Fruit fly (Drosophila melanogaster) whole organism, embryonic: ENCODE data around the gene Dh31.

Experiments used
- Aef1 ChIP-seq: fragments of 200-800 bp; sonication (Bioruptor generic); IDR thresholded peaks from 3 replicates; pipeline ENCODE4 v1.3.6; 2022; ENCODE audit warnings: missing biosample characterization, missing genetic modification characterization
- Asciz ChIP-seq: fragments of 200-800 bp; sonication (Bioruptor generic); optimal IDR thresholded peaks from 2 replicates; lab custom pipeline; 2017; ENCODE audit warnings: missing biosample characterization, mild to moderate bottlenecking, missing genetic modification characterization, missing genetic modification reagents
- Bdp1 ChIP-seq: fragments of 200-800 bp; sonication (Bioruptor generic); optimal IDR thresholded peaks from 3 replicates; lab custom pipeline; 2016; ENCODE audit warnings: missing biosample characterization, missing genetic modification characterization
- CG10147 ChIP-seq: fragments of 200-800 bp; sonication (Bioruptor generic); optimal IDR thresholded peaks from 2 replicates; lab custom pipeline; 2019; ENCODE audit warnings: missing biosample characterization, mild to moderate bottlenecking, missing genetic modification characterization, moderate library complexity
- CG11456 ChIP-seq: fragments of 200-800 bp; sonication (Bioruptor generic); IDR thresholded peaks from 3 replicates; pipeline ENCODE4 v1.3.6; 2022; ENCODE audit warnings: missing biosample characterization, missing genetic modification characterization
- CG12236 ChIP-seq: fragments of 200-800 bp; sonication (Bioruptor generic); optimal IDR thresholded peaks from 2 replicates; lab custom pipeline; 2016; ENCODE audit warnings: missing biosample characterization, missing genetic modification characterization
- CG13296 ChIP-seq: fragments of 200-800 bp; sonication (Bioruptor generic); optimal IDR thresholded peaks from 3 replicates; lab custom pipeline; 2018; ENCODE audit warnings: missing biosample characterization, mild to moderate bottlenecking, missing genetic modification characterization
- CG14965 ChIP-seq: fragments of 200-800 bp; sonication (Bioruptor generic); optimal IDR thresholded peaks from 2 replicates; lab custom pipeline; 2016; ENCODE audit warnings: missing biosample characterization, missing genetic modification characterization, borderline replicate concordance
- CG15479 ChIP-seq: fragments of 200-800 bp; sonication (Bioruptor generic); optimal IDR thresholded peaks from 3 replicates; lab custom pipeline; 2019; ENCODE audit warnings: missing biosample characterization, mild to moderate bottlenecking, missing genetic modification characterization, moderate library complexity
- CG15601 ChIP-seq: fragments of 200-800 bp; sonication (Bioruptor generic); optimal IDR thresholded peaks from 3 replicates; lab custom pipeline; 2019; ENCODE audit warnings: missing biosample characterization, mild to moderate bottlenecking, missing genetic modification characterization, moderate library complexity
- CG16863 ChIP-seq: fragments of 200-800 bp; sonication (Bioruptor generic); optimal IDR thresholded peaks from 3 replicates; lab custom pipeline; 2016; ENCODE audit warnings: missing biosample characterization, missing genetic modification characterization
- CG17186 ChIP-seq: fragments of 200-800 bp; sonication (Bioruptor generic); optimal IDR thresholded peaks from 3 replicates; lab custom pipeline; 2017; ENCODE audit warnings: missing biosample characterization, missing genetic modification reagents, missing genetic modification characterization
- CG18599 ChIP-seq: fragments of 200-800 bp; sonication (Bioruptor generic); optimal IDR thresholded peaks from 3 replicates; lab custom pipeline; 2017; ENCODE audit warnings: missing biosample characterization, missing genetic modification characterization, mild to moderate bottlenecking, moderate library complexity, missing genetic modification reagents
- CG2875 ChIP-seq: fragments of 200-800 bp; sonication (Bioruptor generic); optimal IDR thresholded peaks from 2 replicates; lab custom pipeline; 2017; ENCODE audit warnings: missing biosample characterization, mild to moderate bottlenecking, missing genetic modification characterization, missing genetic modification reagents
- CG3838 ChIP-seq: fragments of 200-800 bp; sonication (Bioruptor generic); optimal IDR thresholded peaks from 3 replicates; lab custom pipeline; 2016; ENCODE audit warnings: missing biosample characterization, missing genetic modification characterization
- CG3847 ChIP-seq: fragments of 200-800 bp; sonication (Bioruptor generic); IDR thresholded peaks from 2 replicates; pipeline ENCODE4 v1.3.6; 2022; ENCODE audit warnings: missing biosample characterization, missing genetic modification characterization
- CG5180 ChIP-seq: fragments of 200-800 bp; sonication (Bioruptor generic); optimal IDR thresholded peaks from 3 replicates; lab custom pipeline; 2017; ENCODE audit warnings: missing biosample characterization, missing genetic modification characterization, mild to moderate bottlenecking, moderate library complexity, missing genetic modification reagents
- CG6689 ChIP-seq: fragments of 200-800 bp; sonication (Bioruptor generic); IDR thresholded peaks from 2 replicates; pipeline ENCODE4 v1.3.6; 2022; ENCODE audit warnings: missing biosample characterization, missing genetic modification characterization
- CG6765 ChIP-seq: fragments of 200-800 bp; sonication (Bioruptor generic); optimal IDR thresholded peaks from 3 replicates; lab custom pipeline; 2017; ENCODE audit warnings: missing biosample characterization, mild to moderate bottlenecking, missing genetic modification characterization
- CG7987 ChIP-seq: fragments of 200-800 bp; sonication (Bioruptor generic); optimal IDR thresholded peaks from 2 replicates; lab custom pipeline; 2018; ENCODE audit warnings: missing biosample characterization, mild to moderate bottlenecking, missing genetic modification characterization, moderate library complexity
- CG9817 ChIP-seq: fragments of 200-800 bp; sonication (Bioruptor generic); optimal IDR thresholded peaks from 2 replicates; lab custom pipeline; 2018; ENCODE audit warnings: missing biosample characterization, mild to moderate bottlenecking, missing genetic modification characterization, moderate library complexity
- CTCF ChIP-seq: fragments of 200-800 bp; sonication (Bioruptor generic); optimal IDR thresholded peaks from 2 replicates; lab custom pipeline; 2017; ENCODE audit warnings: missing biosample characterization, mild to moderate bottlenecking, missing genetic modification characterization, moderate library complexity
- Dad ChIP-seq: fragments of 200-800 bp; sonication (Bioruptor generic); optimal IDR thresholded peaks from 3 replicates; lab custom pipeline; 2016; ENCODE audit warnings: missing biosample characterization, missing genetic modification characterization
- Dll ChIP-seq: fragments of 200-800 bp; sonication (Bioruptor generic); IDR thresholded peaks from 4 replicates; pipeline ENCODE4 v1.3.6; 2022; ENCODE audit warnings: missing biosample characterization, missing genetic modification characterization; ENCODE audit not compliant: partially characterized antibody
- GATAe ChIP-seq: fragments of 200-800 bp; sonication (Bioruptor generic); conservative IDR thresholded peaks from 2 replicates; pipeline ENCODE4 v1.3.6; 2022; ENCODE audit warnings: missing biosample characterization, missing genetic modification characterization
- Gsc ChIP-seq: fragments of 200-800 bp; sonication (Bioruptor generic); IDR thresholded peaks from 2 replicates; pipeline ENCODE4 v1.3.6; 2022; ENCODE audit warnings: missing biosample characterization, missing genetic modification characterization
- Hmx ChIP-seq: fragments of 200-800 bp; sonication (Bioruptor generic); optimal IDR thresholded peaks from 2 replicates; lab custom pipeline; 2016; ENCODE audit warnings: missing biosample characterization, missing genetic modification characterization
- Max ChIP-seq: fragments of 200-800 bp; sonication (Bioruptor generic); optimal IDR thresholded peaks from 2 replicates; lab custom pipeline; 2016; ENCODE audit warnings: missing biosample characterization, mild to moderate bottlenecking, missing genetic modification characterization
- NC2β ChIP-seq: fragments of 200-800 bp; sonication (Bioruptor generic); optimal IDR thresholded peaks from 2 replicates; lab custom pipeline; 2016; ENCODE audit warnings: missing biosample characterization, missing genetic modification characterization
- Nf-YB ChIP-seq: fragments of 200-800 bp; sonication (Bioruptor generic); optimal IDR thresholded peaks from 3 replicates; lab custom pipeline; 2019; ENCODE audit warnings: missing biosample characterization, mild to moderate bottlenecking, missing genetic modification characterization, moderate library complexity
- Stat92E ChIP-seq, 3 experiments: fragments of >200 bp in 2 of 3; fragments of 200-800 bp in 1 of 3; sonication (Bioruptor generic) in 1 of 3; optimal IDR thresholded peaks; 2 replicates each; lab custom pipeline; 2017 to 2019; ENCODE audit warnings: missing biosample characterization in 3 of 3, missing genetic modification characterization in 3 of 3, mild to moderate bottlenecking in 1 of 3, moderate library complexity in 1 of 3
- bbx ChIP-seq: fragments of 200-800 bp; sonication (Bioruptor generic); IDR thresholded peaks from 2 replicates; pipeline ENCODE4 v1.3.6; 2022; ENCODE audit warnings: missing biosample characterization, missing genetic modification characterization; ENCODE audit not compliant: partially characterized antibody
- bsh ChIP-seq, 2 experiments: fragments of 200-800 bp; sonication (Bioruptor generic); optimal IDR thresholded peaks; 2 replicates each; lab custom pipeline; 2017 to 2018; ENCODE audit warnings: mild to moderate bottlenecking in 2 of 2, missing biosample characterization in 2 of 2, missing genetic modification characterization in 2 of 2, moderate library complexity in 1 of 2
- chn ChIP-seq: fragments of 200-800 bp; sonication (Bioruptor generic); optimal IDR thresholded peaks from 2 replicates; lab custom pipeline; 2016; ENCODE audit warnings: missing biosample characterization, missing genetic modification characterization
- croc ChIP-seq: fragments of 200-800 bp; sonication (Bioruptor generic); conservative IDR thresholded peaks from 3 replicates; pipeline ENCODE4 v1.3.6; 2022; ENCODE audit warnings: missing biosample characterization, missing genetic modification characterization
- eve ChIP-seq, 2 experiments: fragments of >200 bp; optimal IDR thresholded peaks; 2 replicates each; lab custom pipeline; 2017; ENCODE audit warnings: missing biosample characterization in 2 of 2, missing genetic modification characterization in 2 of 2
- exex ChIP-seq: fragments of 200-800 bp; sonication (Bioruptor generic); optimal IDR thresholded peaks from 4 replicates; lab custom pipeline; 2018; ENCODE audit warnings: missing biosample characterization, mild to moderate bottlenecking, missing genetic modification characterization, moderate library complexity
- fu2 ChIP-seq: fragments of 200-800 bp; sonication (Bioruptor generic); optimal IDR thresholded peaks from 2 replicates; lab custom pipeline; 2016; ENCODE audit warnings: missing biosample characterization, missing genetic modification characterization
- hb ChIP-seq: fragments of 200-800 bp; sonication (Bioruptor generic); IDR thresholded peaks from 3 replicates; pipeline ENCODE4 v1.3.6; 2022; ENCODE audit warnings: missing biosample characterization, missing genetic modification characterization; ENCODE audit not compliant: partially characterized antibody
- inv ChIP-seq: fragments of 200-800 bp; sonication (Bioruptor generic); IDR thresholded peaks from 2 replicates; pipeline ENCODE4 v1.3.6; 2022; ENCODE audit warnings: missing biosample characterization, missing genetic modification characterization; ENCODE audit not compliant: partially characterized antibody
- knrl ChIP-seq: fragments of 200-800 bp; sonication (Bioruptor generic); IDR thresholded peaks from 3 replicates; pipeline ENCODE4 v1.3.6; 2022; ENCODE audit warnings: missing biosample characterization, missing genetic modification characterization; ENCODE audit not compliant: partially characterized antibody
- lmd ChIP-seq: fragments of 200-800 bp; sonication (Bioruptor generic); IDR thresholded peaks from 2 replicates; pipeline ENCODE4 v1.3.6; 2022; ENCODE audit warnings: missing biosample characterization, missing genetic modification characterization
- mld ChIP-seq: fragments of 200-800 bp; sonication (Bioruptor generic); IDR thresholded peaks from 3 replicates; pipeline ENCODE4 v1.3.6; 2022; ENCODE audit warnings: missing biosample characterization, missing genetic modification characterization; ENCODE audit not compliant: partially characterized antibody
- nerfin-2 ChIP-seq: fragments of 200-800 bp; sonication (Bioruptor generic); IDR thresholded peaks from 2 replicates; pipeline ENCODE4 v1.3.6; 2022; ENCODE audit warnings: missing biosample characterization, missing genetic modification characterization; ENCODE audit not compliant: partially characterized antibody
- pb ChIP-seq: fragments of 200-800 bp; sonication (Bioruptor generic); optimal IDR thresholded peaks from 3 replicates; lab custom pipeline; 2016; ENCODE audit warnings: missing biosample characterization, missing genetic modification characterization
- pros ChIP-seq: fragments of 200-800 bp; sonication (Bioruptor generic); optimal IDR thresholded peaks from 3 replicates; lab custom pipeline; 2019; ENCODE audit warnings: missing biosample characterization, mild to moderate bottlenecking, missing genetic modification characterization, moderate library complexity
- schlank ChIP-seq: fragments of 200-800 bp; sonication (Bioruptor generic); optimal IDR thresholded peaks from 2 replicates; lab custom pipeline; 2018; ENCODE audit warnings: missing biosample characterization, mild to moderate bottlenecking, missing genetic modification characterization
- shn ChIP-seq: fragments of 200-800 bp; sonication (Bioruptor generic); optimal IDR thresholded peaks from 3 replicates; lab custom pipeline; 2016; ENCODE audit warnings: missing biosample characterization, missing genetic modification characterization
- sisA ChIP-seq: fragments of 200-800 bp; sonication (Bioruptor generic); IDR thresholded peaks from 2 replicates; pipeline ENCODE4 v1.3.6; 2022; ENCODE audit warnings: missing biosample characterization, missing genetic modification characterization
- trem ChIP-seq: fragments of 200-800 bp; optimal IDR thresholded peaks from 3 replicates; lab custom pipeline; 2019; ENCODE audit warnings: missing biosample characterization, mild to moderate bottlenecking, missing genetic modification characterization, moderate library complexity
- zen ChIP-seq: fragments of 200-800 bp; sonication (Bioruptor generic); optimal IDR thresholded peaks from 3 replicates; lab custom pipeline; 2018; ENCODE audit warnings: missing biosample characterization, mild to moderate bottlenecking, missing genetic modification characterization, moderate library complexity

The Dh31 gene

DNA sequence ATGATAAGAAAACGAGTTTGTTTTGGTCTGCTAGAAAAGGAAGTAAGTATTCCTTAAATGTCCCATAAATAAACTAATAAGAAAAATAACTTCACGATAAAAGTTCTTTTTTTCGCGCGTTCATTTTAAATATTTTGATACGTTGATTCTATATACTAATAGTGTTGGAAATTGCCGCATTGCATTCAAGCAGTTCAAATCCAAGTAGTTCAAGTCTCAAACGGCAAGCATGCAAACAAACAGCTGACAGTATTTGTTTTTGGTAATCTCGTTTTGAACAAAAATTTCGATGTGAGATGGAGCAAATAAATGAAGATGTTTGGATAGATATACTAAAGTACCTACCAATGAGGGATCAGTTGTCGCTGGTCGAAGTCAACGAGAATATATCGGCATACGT is 17.9 kb downstream of the Dh31 start, which contains the start of gene CG13088 (continued):
- peak; percentile 28; the same call in 1 of the 3 replicates for TF ChIP-seq knrl (GFP tag; lab: Robert Waterston, UW)
- peak; percentile 70 for TF ChIP-seq trem (tag; lab: Kevin White, UChicago)
- TF ChIP-seq CG9817: peak; percentile 34
- peak; percentile 36 for TF ChIP-seq zen (tag; lab: Kevin White, UChicago)
- TF ChIP-seq pb: no peak
- peak; percentile 16 for TF ChIP-seq CG2875 (GFP tag; lab: Kevin White, UChicago)
- TF ChIP-seq GATAe (GFP tag; lab: Robert Waterston, UW): no peak
- no peak for TF ChIP-seq CG6689
- peak; percentile 23 for TF ChIP-seq chn (GFP tag; lab: Kevin White, UChicago)
- no peak for TF ChIP-seq Max
- peak; percentile 23 for TF ChIP-seq Dad
- no peak for TF ChIP-seq CG15479 (GFP tag; lab: Kevin White, UChicago)
- peak; percentile 29 for TF ChIP-seq CG3838
- peak in 1 of 3 experiments; percentile 22 for TF ChIP-seq Stat92E (GFP tag; optimal IDR thresholded peaks at IDR 0.05; lab: Kevin White, UChicago)
- peak; percentile 36 for TF ChIP-seq NC2β (GFP tag; lab: Kevin White, UChicago)
- no peak for TF ChIP-seq schlank
- TF ChIP-seq pros: no peak
- no peak for TF ChIP-seq sisA (GFP tag; lab: Robert Waterston, UW)
- TF ChIP-seq CTCF (GFP tag; lab: Kevin White, UChicago): peak; percentile 58
- peak; percentile 38 for TF ChIP-seq fu2 (GFP tag; lab: Kevin White, UChicago)
- no peak for TF ChIP-seq exex (tag; lab: Kevin White, UChicago)
- TF ChIP-seq CG3847 (GFP tag; lab: Robert Waterston, UW): peak; percentile 67
- TF ChIP-seq CG13296 (GFP tag; lab: Kevin White, UChicago): no peak
- no peak for TF ChIP-seq CG6765
- no peak for TF ChIP-seq CG12236 (GFP tag; lab: Kevin White, UChicago)
- no peak for TF ChIP-seq CG15601 (tag; lab: Kevin White, UChicago)
- TF ChIP-seq eve (GFP tag; optimal IDR thresholded peaks at IDR 0.05; lab: Kevin White, UChicago): no peak
- no peak for TF ChIP-seq shn (GFP tag; lab: Kevin White, UChicago)
- no peak for TF ChIP-seq Hmx (GFP tag; lab: Kevin White, UChicago)

DNA sequence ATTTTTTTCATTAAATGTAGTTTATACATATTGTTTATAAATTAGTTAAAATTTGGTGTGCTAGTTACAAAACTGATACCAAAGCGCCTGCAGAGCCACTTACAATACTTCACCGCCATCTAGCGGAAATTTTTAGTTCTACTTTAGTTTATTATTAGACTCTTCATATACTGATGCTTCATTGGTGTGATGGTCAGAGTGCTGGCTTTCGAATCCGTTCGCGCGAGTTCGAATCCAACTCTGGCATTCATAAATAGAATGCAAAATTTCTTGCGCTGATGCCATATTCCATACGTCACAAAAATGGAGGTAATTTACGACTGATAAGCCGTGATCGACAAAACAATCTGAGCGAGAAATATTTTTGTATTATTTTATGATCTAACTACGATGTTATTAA is 21.1 kb downstream of the Dh31 start:
- TF ChIP-seq hb (GFP tag; lab: Robert Waterston, UW) (0 out of 3 replicates have a peak, but pooled peaks have one; percentile 39), CG10147 (GFP tag; lab: Kevin White, UChicago) (no peak), Dll (GFP tag; lab: Robert Waterston, UW) (0 out of 4 replicates have a peak, but pooled peaks have one; percentile 26), CG13296 (GFP tag; lab: Kevin White, UChicago) (no peak), CG7987 (GFP tag; lab: Kevin White, UChicago) (no peak), inv (GFP tag; lab: Robert Waterston, UW) (peak; percentile 42; the same call in 1 of the 2 replicates), croc (GFP tag; lab: Robert Waterston, UW) (no peak), lmd (GFP tag; lab: Robert Waterston, UW) (no peak), Aef1 (GFP tag; lab: Robert Waterston, UW) (no peak), Asciz (GFP tag; lab: Kevin White, UChicago) (no peak), Bdp1 (GFP tag; lab: Kevin White, UChicago) (peak; percentile 100), mld (peak; percentile 67; the same call in 2 of the 3 replicates), bbx (GFP tag; lab: Robert Waterston, UW) (peak; percentile 76), CG16863 (GFP tag; lab: Kevin White, UChicago) (no peak), nerfin-2 (GFP tag; lab: Robert Waterston, UW) (peak; percentile 79), Gsc (GFP tag; lab: Robert Waterston, UW) (no peak), Nf-YB (GFP tag; lab: Kevin White, UChicago) (no peak), CG11456 (GFP tag; lab: Robert Waterston, UW) (no peak), CG18599 (GFP tag; lab: Kevin White, UChicago) (no peak), CG5180 (no peak), CG17186 (GFP tag; lab: Kevin White, UChicago) (no peak), CG14965 (GFP tag; lab: Kevin White, UChicago) (no peak), bsh (GFP tag; optimal IDR thresholded peaks at IDR 0.05; lab: Kevin White, UChicago) (no peak)
